Worm (Caenorhabditis elegans) whole organism, late embryonic: ENCODE measurements around the gene dhcr-7.

Experiments
- ama-1 ChIP-seq: fragments of 150-350 bp; optimal IDR thresholded peaks from 2 replicates; lab custom pipeline; 2014
- ceh-9 ChIP-seq: sonication (generic microtip); optimal IDR thresholded peaks from 2 replicates; lab custom pipeline; 2016; ENCODE audit warnings: mild to moderate bottlenecking, missing genetic modification characterization, inconsistent platforms, missing compliant biosample characterization
- lim-6 ChIP-seq: sonication (generic microtip); optimal IDR thresholded peaks from 2 replicates; lab custom pipeline; 2016; ENCODE audit warnings: missing genetic modification characterization, missing compliant biosample characterization

DNA sequence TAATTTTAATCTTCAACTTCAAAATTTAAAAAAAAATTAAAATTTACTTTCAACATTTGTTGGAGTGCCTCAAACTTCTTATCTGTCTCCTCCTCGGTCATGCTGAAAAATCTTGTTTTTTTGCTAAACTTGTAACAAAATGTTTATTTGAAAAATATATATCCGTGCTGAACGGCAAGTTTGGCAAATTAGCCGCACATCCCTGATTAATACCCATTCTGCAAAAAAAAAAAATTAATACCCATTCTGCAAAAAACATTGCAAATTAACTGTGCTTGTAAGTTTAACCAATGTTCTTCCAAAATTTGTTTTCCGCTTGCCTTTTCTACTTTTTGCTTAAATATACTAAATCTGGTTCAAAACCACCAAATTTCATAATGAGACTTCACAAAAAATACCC, 32.1 kb downstream of the dhcr-7 start, which contains the start of gene F48F5.6:
- TF ChIP-seq ceh-9 (tag; lab: Kevin White, UChicago) (no peak), ama-1 (lab: Kevin White, UChicago) (no peak), lim-6 (tag; lab: Kevin White, UChicago) (no peak)
